Worm (Caenorhabditis elegans): ENCODE measurements around the gene jmjd-2.

Gene jmjd-2

DNA sequence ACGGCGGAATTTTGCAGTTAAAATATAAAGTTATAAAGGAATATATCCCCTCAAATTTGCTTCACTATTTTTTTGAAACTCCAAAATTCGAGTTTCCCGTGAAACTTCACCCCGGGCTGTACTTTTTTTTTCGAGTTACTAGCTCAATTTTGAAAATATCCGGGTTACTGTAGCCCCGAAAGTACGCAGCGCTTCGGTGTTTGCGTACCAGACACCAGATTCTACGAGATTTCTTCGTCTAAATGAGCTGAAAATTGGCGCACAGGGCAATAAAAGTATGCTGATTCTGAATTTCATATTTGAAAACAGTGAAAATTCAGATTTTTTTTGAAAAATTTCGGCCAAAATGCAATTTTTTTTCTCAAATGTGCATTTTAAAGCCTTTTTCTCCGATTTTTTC, 12.5 kb downstream of the jmjd-2 start:
- TF ChIP-seq unc-62 (GFP tag; optimal IDR thresholded peaks at IDR 0.05) (no peak), ces-1 (GFP tag; optimal IDR thresholded peaks at IDR 0.05) (no peak), lir-3 (tag; optimal IDR thresholded peaks at IDR 0.05; ENCODE audit: poor library complexity) (no peak), sptf-1 (tag; optimal IDR thresholded peaks at IDR 0.05) (no peak), tbx-2 (tag; optimal IDR thresholded peaks at IDR 0.05) (no peak), elt-3 (tag; optimal IDR thresholded peaks at IDR 0.05) (no peak), nhr-47 (tag; optimal IDR thresholded peaks at IDR 0.05) (no peak), egl-27 (tag; optimal IDR thresholded peaks at IDR 0.05) (no peak), nhr-28 (tag; optimal IDR thresholded peaks at IDR 0.05) (no peak), ztf-11 (tag; optimal IDR thresholded peaks at IDR 0.05) (no peak)

DNA sequence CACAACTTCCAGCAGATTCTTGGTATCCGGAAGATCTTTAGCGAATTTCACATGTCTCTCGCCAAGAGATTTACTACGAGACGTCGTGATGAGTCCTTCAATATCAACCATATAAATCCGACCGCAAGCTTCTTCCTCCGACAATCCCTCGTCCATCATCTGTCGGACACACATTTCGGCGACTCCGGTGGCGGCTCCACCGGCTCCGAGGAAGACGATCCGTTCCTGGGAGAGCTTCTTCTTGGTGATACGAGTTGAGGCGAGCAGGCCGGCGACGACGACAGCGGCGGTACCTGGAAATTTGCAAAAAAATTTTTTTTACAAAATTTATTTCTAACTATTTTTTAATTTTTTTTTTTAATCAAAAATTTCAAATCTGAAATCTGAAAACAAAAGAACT, 13.3 kb downstream of the jmjd-2 start:
- TF ChIP-seq irx-1 (tag; optimal IDR thresholded peaks at IDR 0.05) (no peak), nhr-85 (tag) (no peak), pqm-1 (tag; optimal IDR thresholded peaks at IDR 0.05) (no peak), tlp-1 (tag; optimal IDR thresholded peaks at IDR 0.05) (no peak), mef-2 (tag; optimal IDR thresholded peaks at IDR 0.05) (no peak), alr-1 (tag; optimal IDR thresholded peaks at IDR 0.05; ENCODE audit: borderline replicate concordance) (no peak), nhr-77 (tag; optimal IDR thresholded peaks at IDR 0.05) (no peak), nhr-237 (tag; optimal IDR thresholded peaks at IDR 0.05) (no peak), unc-86 (tag; optimal IDR thresholded peaks at IDR 0.05) (no peak), ceh-90 (tag; optimal IDR thresholded peaks at IDR 0.05) (no peak), nhr-28 (tag; optimal IDR thresholded peaks at IDR 0.05) (no peak), zip-4 (GFP tag; optimal IDR thresholded peaks at IDR 0.05) (no peak), unc-62 (GFP tag; optimal IDR thresholded peaks at IDR 0.05) (no peak), lir-3 (tag; optimal IDR thresholded peaks at IDR 0.05; ENCODE audit: poor library complexity) (no peak), egl-13 (tag; optimal IDR thresholded peaks at IDR 0.05) (no peak), nhr-84 (tag; optimal IDR thresholded peaks at IDR 0.05) (no peak), ets-5 (GFP tag; IDR thresholded peaks at IDR 0.05) (no peak), aly-2 (tag; optimal IDR thresholded peaks at IDR 0.05) (no peak)

DNA sequence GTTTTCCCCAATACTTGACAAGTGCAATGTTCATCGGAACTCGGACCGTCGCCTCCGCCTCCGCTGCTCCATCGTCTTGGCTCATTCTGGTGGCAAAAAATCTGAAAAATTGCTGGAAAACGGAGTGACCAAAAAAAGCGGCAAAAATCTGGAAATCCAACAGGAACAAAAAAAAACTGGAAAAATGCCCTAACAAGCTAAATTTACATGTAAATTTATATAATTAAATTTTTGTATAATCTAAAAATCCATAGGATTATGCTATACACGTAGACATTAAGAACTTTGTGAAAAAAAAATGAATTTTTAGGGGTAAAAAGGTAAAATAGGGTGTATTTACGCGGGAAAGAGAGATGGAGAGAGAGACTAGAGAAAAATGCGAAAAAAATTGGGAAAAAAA, 17.2 kb downstream of the jmjd-2 start, which contains the start of gene Y48B6A.13:
Y48B6A.13 (minus strand) TSS at position 101 of the 400 bp plus-strand sequence.
- no peak for TF ChIP-seq aha-1 (tag; optimal IDR thresholded peaks at IDR 0.05)
- TF ChIP-seq nhr-28 (tag; optimal IDR thresholded peaks at IDR 0.05): no peak
- TF ChIP-seq efl-3 (GFP tag; optimal IDR thresholded peaks at IDR 0.05): no peak
- TF ChIP-seq mef-2 (tag; optimal IDR thresholded peaks at IDR 0.05): no peak
- TF ChIP-seq ces-1 (GFP tag; optimal IDR thresholded peaks at IDR 0.05): no peak
- TF ChIP-seq zag-1 (tag; optimal IDR thresholded peaks at IDR 0.05): no peak
- TF ChIP-seq vab-15 (tag; optimal IDR thresholded peaks at IDR 0.05): no peak
- no peak for TF ChIP-seq hlh-4 (tag; optimal IDR thresholded peaks at IDR 0.05)
- no peak for TF ChIP-seq ama-1 (optimal IDR thresholded peaks at IDR 0.05)
- TF ChIP-seq nhr-19 (GFP tag; conservative IDR thresholded peaks at IDR 0.05): no peak
- no peak for TF ChIP-seq dpl-1 (GFP tag; optimal IDR thresholded peaks at IDR 0.05)
- no peak for TF ChIP-seq lin-39 (tag; optimal IDR thresholded peaks at IDR 0.05)
- TF ChIP-seq snpc-4 (tag; optimal IDR thresholded peaks at IDR 0.05): no peak
- TF ChIP-seq tlp-1 (tag; optimal IDR thresholded peaks at IDR 0.05): no peak
- TF ChIP-seq egl-27 (tag; optimal IDR thresholded peaks at IDR 0.05): no peak
- TF ChIP-seq aly-2 (tag; optimal IDR thresholded peaks at IDR 0.05): no peak

DNA sequence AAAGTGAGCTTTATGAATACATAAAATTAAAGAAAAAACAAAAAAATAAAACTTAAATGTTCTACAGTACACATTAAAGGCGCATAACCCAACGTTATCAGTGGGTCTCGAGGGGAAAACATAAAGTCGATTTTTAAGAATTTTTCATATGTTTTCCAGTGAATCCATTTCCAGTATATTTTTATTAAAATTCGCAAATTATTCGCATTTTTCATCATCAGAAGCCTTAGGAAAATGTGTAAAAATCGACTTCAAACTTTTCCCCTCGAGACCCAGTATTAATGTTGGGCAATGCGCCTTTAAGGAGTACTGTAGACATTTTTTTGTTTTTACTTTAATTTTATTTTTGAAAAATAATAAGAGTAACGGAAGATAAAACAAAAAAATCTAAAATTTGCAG, 25.3 kb downstream of the jmjd-2 start:
- no peak for TF ChIP-seq hpl-2 (GFP tag; optimal IDR thresholded peaks at IDR 0.05)
- TF ChIP-seq unc-30 (tag; optimal IDR thresholded peaks at IDR 0.05): no peak
- TF ChIP-seq mef-2 (tag; optimal IDR thresholded peaks at IDR 0.05): no peak
- TF ChIP-seq ceh-82 (tag; optimal IDR thresholded peaks at IDR 0.05): no peak
- no peak for TF ChIP-seq lsy-2 (tag; optimal IDR thresholded peaks at IDR 0.05)
- no peak for TF ChIP-seq aha-1 (tag; optimal IDR thresholded peaks at IDR 0.05)
- no peak for TF ChIP-seq sox-4 (tag; optimal IDR thresholded peaks at IDR 0.05)
- TF ChIP-seq dsc-1 (tag; optimal IDR thresholded peaks at IDR 0.05): no peak
- TF ChIP-seq aly-2 (tag; optimal IDR thresholded peaks at IDR 0.05): no peak
- no peak for TF ChIP-seq nhr-47 (tag; optimal IDR thresholded peaks at IDR 0.05)
- no peak for TF ChIP-seq elt-3 (tag; optimal IDR thresholded peaks at IDR 0.05)
- TF ChIP-seq unc-86 (tag; optimal IDR thresholded peaks at IDR 0.05): no peak
- TF ChIP-seq mab-9 (GFP tag; IDR thresholded peaks at IDR 0.05): no peak
- no peak for TF ChIP-seq snpc-4 (tag; optimal IDR thresholded peaks at IDR 0.05)
- TF ChIP-seq C04F5.9 (tag; optimal IDR thresholded peaks at IDR 0.05): no peak
- TF ChIP-seq nhr-12 (tag; optimal IDR thresholded peaks at IDR 0.05): no peak
- TF ChIP-seq egl-13 (tag; optimal IDR thresholded peaks at IDR 0.05): no peak
- TF ChIP-seq Y116A8C.19 (tag; optimal IDR thresholded peaks at IDR 0.05; ENCODE audit: borderline replicate concordance): no peak
- TF ChIP-seq fkh-8 (tag; optimal IDR thresholded peaks at IDR 0.05): no peak
